Fruit fly (Drosophila melanogaster) whole organism, adult: ENCODE measurements around the gene CG43739.

Experiments
- CG33017 ChIP-seq: fragments of 200-800 bp; sonication (Bioruptor generic); optimal IDR thresholded peaks from 2 replicates; lab custom pipeline; 2018; ENCODE audit warnings: missing biosample characterization, mild to moderate bottlenecking, missing genetic modification characterization, moderate library complexity
- CG7101 ChIP-seq: fragments of 200-800 bp; sonication (Bioruptor generic); optimal IDR thresholded peaks from 2 replicates; lab custom pipeline; 2018; ENCODE audit warnings: missing biosample characterization, mild to moderate bottlenecking, missing genetic modification characterization, moderate library complexity
- Crg-1 ChIP-seq: fragments of 200-800 bp; sonication (Bioruptor generic); optimal IDR thresholded peaks from 2 replicates; lab custom pipeline; 2016; ENCODE audit warnings: missing biosample characterization, missing genetic modification characterization
- bab1 ChIP-seq: fragments of 200-800 bp; sonication (Bioruptor generic); optimal IDR thresholded peaks from 3 replicates; lab custom pipeline; 2019; ENCODE audit warnings: missing biosample characterization, mild to moderate bottlenecking, missing genetic modification characterization, moderate library complexity
- cnc ChIP-seq, 2 experiments: fragments of >200 bp; optimal IDR thresholded peaks; 2 replicates each; lab custom pipeline; 2017

DNA sequence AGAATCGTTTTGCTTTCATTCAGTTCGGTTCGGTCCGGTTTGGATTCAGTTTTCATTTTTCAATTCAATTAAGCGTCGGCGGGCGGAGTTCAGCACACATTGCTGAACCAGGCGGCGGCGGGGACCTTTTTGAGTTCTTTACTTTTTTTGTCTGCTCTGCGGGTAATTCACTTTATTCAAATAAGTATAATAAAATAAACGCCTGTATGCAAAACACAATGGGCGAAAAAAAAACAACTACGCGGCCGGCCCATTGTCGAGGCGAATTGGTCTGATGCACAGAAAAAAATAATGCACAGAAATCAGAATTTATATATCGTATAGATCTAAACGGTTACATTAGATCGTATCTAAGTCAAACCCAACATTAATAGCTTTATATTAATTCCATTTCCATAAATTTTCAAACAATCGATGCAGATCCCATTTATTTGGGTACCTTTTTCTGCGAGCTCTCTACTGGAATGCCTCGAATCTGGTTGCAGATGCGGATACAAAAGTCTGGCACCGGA lies 5.9 kb downstream of the CG43739 start:
- no peak for TF ChIP-seq CG7101 (tag; lab: Kevin White, UChicago)
- no peak for TF ChIP-seq CG33017 (tag; lab: Kevin White, UChicago)
- TF ChIP-seq Crg-1 (GFP tag; lab: Kevin White, UChicago), result no peak
- no peak for TF ChIP-seq cnc (optimal IDR thresholded peaks at IDR 0.05; lab: Kevin White, UChicago)
- no peak for TF ChIP-seq bab1 (GFP tag; lab: Kevin White, UChicago)
